Worm (Caenorhabditis elegans) whole organism, young adult: ENCODE results near the gene fbxc-19.

Experiments
- F33H1.4 ChIP-seq: fragments of 200-800 bp; sonication (Bioruptor generic); IDR thresholded peaks from 2 replicates; pipeline ENCODE4 v1.3.6; 2022; ENCODE audit warnings: missing genetic modification reagents, missing genetic modification characterization, missing compliant biosample characterization
- Y95B8A.8 ChIP-seq: fragments of 200-800 bp; sonication (Bioruptor generic); IDR thresholded peaks from 2 replicates; pipeline ENCODE4 v1.3.6; 2022; ENCODE audit warnings: missing genetic modification reagents, missing genetic modification characterization, missing compliant biosample characterization
- bed-1 ChIP-seq: fragments of 200-800 bp; sonication (Bioruptor generic); IDR thresholded peaks from 2 replicates; pipeline ENCODE4 v1.3.6; 2022; ENCODE audit warnings: missing genetic modification reagents, missing genetic modification characterization, missing compliant biosample characterization
- mcd-1 ChIP-seq: fragments of 200-800 bp; sonication (Bioruptor generic); IDR thresholded peaks from 2 replicates; pipeline ENCODE4 v1.3.6; 2022; ENCODE audit warnings: missing genetic modification reagents, missing genetic modification characterization, missing compliant biosample characterization
- nhr-80 ChIP-seq: sonication (generic microtip); optimal IDR thresholded peaks from 2 replicates; lab custom pipeline; 2016; ENCODE audit warnings: missing genetic modification characterization, missing compliant biosample characterization
- unc-130 ChIP-seq: sonication (generic microtip); optimal IDR thresholded peaks from 2 replicates; lab custom pipeline; 2016; ENCODE audit warnings: missing genetic modification reagents, missing genetic modification characterization, missing compliant biosample characterization

fbxc-19 gene

ce11 chrII:1864278-1864677 lies 44.0 kb downstream of the fbxc-19 start, which contains the start of gene C16C4.17 (continued):
- TF ChIP-seq Y95B8A.8 (GFP tag; lab: Robert Waterston, UW) (no peak), unc-130 (GFP tag; lab: Kevin White, UChicago) (no peak)
- TF ChIP-seq, all 124 proteins: peak for 0

ce11 chrII:1865683-1866431 lies 45.6 kb downstream of the fbxc-19 start, which contains the start of gene math-15:
math-15 (plus strand) TSS chrII:1866381.
- TF ChIP-seq mcd-1 (GFP tag; lab: Robert Waterston, UW) (no peak), nhr-80 (tag; lab: Kevin White, UChicago) (peak; percentile 26)

ce11 chrII:1869120-1869519 lies 48.8 kb downstream of the fbxc-19 start, which contains the start of gene math-14:
math-14 (plus strand) TSS chrII:1869420.
- no peak for TF ChIP-seq F33H1.4 (GFP tag; lab: Robert Waterston, UW)
- TF ChIP-seq nhr-80 (tag; lab: Kevin White, UChicago): peak; percentile 49

- TF ChIP-seq bed-1 (GFP tag; lab: Robert Waterston, UW): no peak
- TF ChIP-seq nhr-80 (tag; lab: Kevin White, UChicago): peak; percentile 72
These were observed 50.8 kb downstream of the fbxc-19 start, which contains the start of gene math-10 for ce11 chrII:1870875-1871592. math-10 (plus strand) TSS chrII:1871542.
